Worm (Caenorhabditis elegans) whole organism, L3 larva: Measurements from ENCODE around the gene T08B6.9.

Source experiments
- R02D3.7 ChIP-seq: fragments of 150-350 bp; optimal IDR thresholded peaks from 2 replicates; lab custom pipeline; 2014; ENCODE audit warnings: missing biosample characterization, missing genetic modification characterization
- aly-2 ChIP-seq: fragments of 150-350 bp; optimal IDR thresholded peaks from 2 replicates; lab custom pipeline; 2014; ENCODE audit warnings: missing biosample characterization, missing genetic modification characterization
- ama-1 ChIP-seq: fragments of 150-350 bp; optimal IDR thresholded peaks from 2 replicates; lab custom pipeline; 2018
- ceh-16 ChIP-seq: sonication (generic microtip); optimal IDR thresholded peaks from 2 replicates; lab custom pipeline; 2017; ENCODE audit warnings: missing biosample characterization, missing genetic modification characterization
- ceh-28 ChIP-seq: fragments of 150-350 bp; optimal IDR thresholded peaks from 2 replicates; lab custom pipeline; 2014; ENCODE audit warnings: missing biosample characterization, missing genetic modification reagents, missing genetic modification characterization
- ceh-82 ChIP-seq: fragments of 150-350 bp; optimal IDR thresholded peaks from 2 replicates; lab custom pipeline; 2014; ENCODE audit warnings: missing biosample characterization, missing genetic modification characterization
- ceh-9 ChIP-seq: sonication (generic microtip); optimal IDR thresholded peaks from 2 replicates; lab custom pipeline; 2018; ENCODE audit warnings: missing biosample characterization, missing genetic modification characterization
- daf-12 ChIP-seq: fragments of 150-350 bp; optimal IDR thresholded peaks from 2 replicates; lab custom pipeline; 2014; ENCODE audit warnings: missing biosample characterization, missing genetic modification reagents, missing genetic modification characterization
- egl-27 ChIP-seq: sonication (generic microtip); optimal IDR thresholded peaks from 4 replicates; lab custom pipeline; 2017; ENCODE audit warnings: missing biosample characterization, missing genetic modification reagents, missing genetic modification characterization
- elt-1 ChIP-seq: fragments of 150-350 bp; optimal IDR thresholded peaks from 2 replicates; lab custom pipeline; 2014; ENCODE audit warnings: missing biosample characterization, missing genetic modification characterization
- elt-2 ChIP-seq: sonication (generic microtip); optimal IDR thresholded peaks from 2 replicates; lab custom pipeline; 2016; ENCODE audit warnings: missing genetic modification reagents, mild to moderate bottlenecking, missing genetic modification characterization, missing compliant biosample characterization
- fkh-10 ChIP-seq: sonication (generic microtip); optimal IDR thresholded peaks from 2 replicates; lab custom pipeline; 2017; ENCODE audit warnings: missing biosample characterization, missing genetic modification reagents, missing genetic modification characterization
- fkh-2 ChIP-seq: fragments of 150-350 bp; optimal IDR thresholded peaks from 2 replicates; lab custom pipeline; 2014; ENCODE audit warnings: missing biosample characterization, missing genetic modification reagents, missing genetic modification characterization
- fos-1 ChIP-seq: fragments of 150-350 bp; optimal IDR thresholded peaks from 2 replicates; lab custom pipeline; 2014; ENCODE audit warnings: missing biosample characterization, missing genetic modification characterization
- jun-1 ChIP-seq: fragments of 150-350 bp; optimal IDR thresholded peaks from 2 replicates; lab custom pipeline; 2014; ENCODE audit warnings: missing biosample characterization, missing genetic modification reagents, missing genetic modification characterization
- lin-39 ChIP-seq: fragments of 150-350 bp; optimal IDR thresholded peaks from 2 replicates; lab custom pipeline; 2018; ENCODE audit warnings: missing biosample characterization, missing genetic modification reagents, missing genetic modification characterization
- mdl-1 ChIP-seq: fragments of 150-350 bp; optimal IDR thresholded peaks from 2 replicates; lab custom pipeline; 2014; ENCODE audit warnings: missing biosample characterization, missing genetic modification characterization
- nfya-1 ChIP-seq: sonication (generic microtip); optimal IDR thresholded peaks from 2 replicates; lab custom pipeline; 2017; ENCODE audit warnings: missing genetic modification characterization, mild to moderate bottlenecking, missing compliant biosample characterization, antibody characterized with exemption, moderate library complexity; ENCODE audit not compliant: insufficient read depth
- nhr-11 ChIP-seq: fragments of 150-350 bp; optimal IDR thresholded peaks from 2 replicates; lab custom pipeline; 2014; ENCODE audit warnings: missing biosample characterization, missing genetic modification characterization
- nhr-12 ChIP-seq: fragments of 150-350 bp; optimal IDR thresholded peaks from 2 replicates; lab custom pipeline; 2014; ENCODE audit warnings: missing biosample characterization, missing genetic modification characterization
- nhr-23 ChIP-seq: fragments of 150-350 bp; optimal IDR thresholded peaks from 2 replicates; lab custom pipeline; 2014; ENCODE audit warnings: missing biosample characterization, missing genetic modification reagents, missing genetic modification characterization
- nhr-25 ChIP-seq: sonication (generic microtip); optimal IDR thresholded peaks from 2 replicates; lab custom pipeline; 2017; ENCODE audit warnings: missing biosample characterization, missing genetic modification characterization
- nhr-28 ChIP-seq: fragments of 150-350 bp; optimal IDR thresholded peaks from 2 replicates; lab custom pipeline; 2014; ENCODE audit warnings: missing biosample characterization, missing genetic modification characterization
- nhr-43 ChIP-seq: sonication (generic microtip); optimal IDR thresholded peaks from 2 replicates; lab custom pipeline; 2016; ENCODE audit warnings: mild to moderate bottlenecking, missing genetic modification characterization, missing compliant biosample characterization; ENCODE audit not compliant: poor library complexity, severe bottlenecking
- nhr-67 ChIP-seq: fragments of 150-350 bp; optimal IDR thresholded peaks from 2 replicates; lab custom pipeline; 2014; ENCODE audit warnings: missing biosample characterization, missing genetic modification characterization
- nhr-77 ChIP-seq: fragments of 150-350 bp; optimal IDR thresholded peaks from 2 replicates; lab custom pipeline; 2014; ENCODE audit warnings: missing biosample characterization, missing genetic modification characterization
- pha-4 ChIP-seq: fragments of 150-350 bp; optimal IDR thresholded peaks from 2 replicates; lab custom pipeline; 2014; ENCODE audit warnings: missing biosample characterization, missing genetic modification reagents, missing genetic modification characterization
- pqm-1 ChIP-seq: fragments of 150-350 bp; optimal IDR thresholded peaks from 2 replicates; lab custom pipeline; 2017; ENCODE audit warnings: missing biosample characterization, missing genetic modification characterization, inconsistent platforms
- sea-2 ChIP-seq: fragments of 150-350 bp; sonication (generic microtip); optimal IDR thresholded peaks from 4 replicates; lab custom pipeline; 2014; ENCODE audit warnings: missing biosample characterization, missing genetic modification reagents, missing genetic modification characterization
- skn-1 ChIP-seq: fragments of 150-350 bp; optimal IDR thresholded peaks from 2 replicates; lab custom pipeline; 2014; ENCODE audit warnings: missing biosample characterization, missing genetic modification characterization
- snpc-4 ChIP-seq: fragments of 150-350 bp; optimal IDR thresholded peaks from 2 replicates; lab custom pipeline; 2014; ENCODE audit warnings: missing biosample characterization, missing genetic modification characterization
- tbx-2 ChIP-seq: sonication (generic microtip); optimal IDR thresholded peaks from 2 replicates; lab custom pipeline; 2016; ENCODE audit warnings: mild to moderate bottlenecking, missing genetic modification characterization, missing compliant biosample characterization
- unc-39 ChIP-seq: sonication (generic microtip); optimal IDR thresholded peaks from 4 replicates; lab custom pipeline; 2017; ENCODE audit warnings: missing biosample characterization, missing genetic modification characterization
- unc-62 ChIP-seq: fragments of 150-350 bp; sonication (generic microtip); optimal IDR thresholded peaks from 4 replicates; lab custom pipeline; 2014; ENCODE audit warnings: missing biosample characterization, missing genetic modification reagents, missing genetic modification characterization
- zag-1 ChIP-seq: fragments of 150-350 bp; optimal IDR thresholded peaks from 2 replicates; lab custom pipeline; 2014; ENCODE audit warnings: missing biosample characterization, missing genetic modification characterization
- ztf-11 ChIP-seq: fragments of 150-350 bp; optimal IDR thresholded peaks from 2 replicates; lab custom pipeline; 2014; ENCODE audit warnings: missing biosample characterization, missing genetic modification characterization
- ztf-4 ChIP-seq: fragments of 150-350 bp; optimal IDR thresholded peaks from 2 replicates; lab custom pipeline; 2014; ENCODE audit warnings: missing biosample characterization, missing genetic modification characterization

Gene T08B6.9

ce11 chrIV:4885435-4885834 lies 5.2 kb upstream of the T08B6.9 start:
- no peak for TF ChIP-seq ama-1
- TF ChIP-seq tbx-2 = no peak
- TF ChIP-seq nhr-25 = no peak
- no peak for TF ChIP-seq unc-62 (GFP tag; lab: Kevin White, UChicago)
- TF ChIP-seq mdl-1 (tag; lab: Kevin White, UChicago) = no peak
- no peak for TF ChIP-seq unc-39
- TF ChIP-seq ceh-28 (tag; lab: Kevin White, UChicago) = no peak
- TF ChIP-seq jun-1 (tag; lab: Kevin White, UChicago) = no peak
- no peak for TF ChIP-seq nhr-28
- TF ChIP-seq ztf-4 (tag; lab: Kevin White, UChicago) = no peak
- no peak for TF ChIP-seq snpc-4
- no peak for TF ChIP-seq pha-4 (tag; lab: Kevin White, UChicago)
- TF ChIP-seq fos-1 = no peak
- no peak for TF ChIP-seq ceh-16
- no peak for TF ChIP-seq sea-2 (GFP tag; lab: Kevin White, UChicago)
- no peak for TF ChIP-seq egl-27
- TF ChIP-seq skn-1 (tag; lab: Kevin White, UChicago) = no peak

ce11 chrIV:4887258-4887657 lies 3.4 kb upstream of the T08B6.9 start, which contains the start of gene T08B6.1:
Gene T08B6.1 (minus strand): TSS chrIV:4887358.
- no peak for TF ChIP-seq pqm-1 (tag; lab: Kevin White, UChicago)
- TF ChIP-seq ceh-82 (tag; lab: Kevin White, UChicago) = no peak
- TF ChIP-seq ztf-11 = no peak
- TF ChIP-seq nfya-1 (tag; lab: Kevin White, UChicago) = no peak
- TF ChIP-seq ama-1 = no peak
- TF ChIP-seq zag-1 (tag; lab: Kevin White, UChicago) = no peak
- no peak for TF ChIP-seq R02D3.7 (tag; lab: Kevin White, UChicago)

ce11 chrIV:4889613-4890012 lies 1.0 kb upstream of the T08B6.9 start, which contains the start of gene sgnh-1:
Gene sgnh-1 (plus strand): TSS chrIV:4889913.
- TF ChIP-seq fkh-2 (tag; lab: Kevin White, UChicago) (no peak), nhr-67 (tag; lab: Kevin White, UChicago) (no peak), snpc-4 (no peak)

ce11 chrIV:4903961-4904360 lies 13.3 kb downstream of the T08B6.9 start, which contains the start of gene str-161:
Gene str-161 (minus strand): TSS chrIV:4904061.
- TF ChIP-seq nhr-77 (no peak), daf-12 (tag; lab: Kevin White, UChicago) (no peak), pqm-1 (tag; lab: Kevin White, UChicago) (no peak), nhr-43 (tag; lab: Kevin White, UChicago) (no peak), mdl-1 (tag; lab: Kevin White, UChicago) (no peak), nhr-11 (tag; lab: Kevin White, UChicago) (no peak), R02D3.7 (tag; lab: Kevin White, UChicago) (no peak), jun-1 (tag; lab: Kevin White, UChicago) (no peak)

- TF ChIP-seq ceh-28 (tag; lab: Kevin White, UChicago) = peak; percentile 79
- no peak for TF ChIP-seq sea-2 (GFP tag; lab: Kevin White, UChicago)
Measured at ce11 chrIV:4905645-4906135, 15.0 kb downstream of the T08B6.9 start, which contains the start of gene T08B6.4. Gene T08B6.4 (plus strand): TSS chrIV:4905695.

- no peak for TF ChIP-seq ceh-9
- TF ChIP-seq, all 47 proteins: peak for 0
Measured at ce11 chrIV:4909039-4909438, 18.4 kb downstream of the T08B6.9 start, which contains the start of gene str-159. Gene str-159 (plus strand): TSS chrIV:4909339.

- TF ChIP-seq snpc-4 = no peak
- no peak for TF ChIP-seq nhr-28
- no peak for TF ChIP-seq nhr-12 (tag; lab: Kevin White, UChicago)
- TF ChIP-seq ceh-82 (tag; lab: Kevin White, UChicago) = no peak
- TF ChIP-seq nhr-23 (tag; lab: Kevin White, UChicago) = no peak
- no peak for TF ChIP-seq nhr-25
- no peak for TF ChIP-seq mdl-1 (tag; lab: Kevin White, UChicago)
- TF ChIP-seq nhr-11 (tag; lab: Kevin White, UChicago) = no peak
- no peak for TF ChIP-seq elt-1 (tag; lab: Kevin White, UChicago)
- no peak for TF ChIP-seq fkh-10 (GFP tag; lab: Kevin White, UChicago)
- no peak for TF ChIP-seq zag-1 (tag; lab: Kevin White, UChicago)
- no peak for TF ChIP-seq pqm-1 (tag; lab: Kevin White, UChicago)
- TF ChIP-seq ama-1 = no peak
- TF ChIP-seq lin-39 (tag; lab: Kevin White, UChicago) = no peak
- no peak for TF ChIP-seq aly-2 (tag; lab: Kevin White, UChicago)
- no peak for TF ChIP-seq unc-39
- TF ChIP-seq ceh-16 = no peak
- TF ChIP-seq nfya-1 (tag; lab: Kevin White, UChicago) = no peak
- no peak for TF ChIP-seq elt-2 (tag; lab: Kevin White, UChicago)
Measured at ce11 chrIV:4913090-4913489, 22.4 kb downstream of the T08B6.9 start, which contains the start of gene str-156. Gene str-156 (plus strand): TSS chrIV:4913390.
